Worm (Caenorhabditis elegans): ENCODE data around the gene hpr-17.

Gene hpr-17

DNA sequence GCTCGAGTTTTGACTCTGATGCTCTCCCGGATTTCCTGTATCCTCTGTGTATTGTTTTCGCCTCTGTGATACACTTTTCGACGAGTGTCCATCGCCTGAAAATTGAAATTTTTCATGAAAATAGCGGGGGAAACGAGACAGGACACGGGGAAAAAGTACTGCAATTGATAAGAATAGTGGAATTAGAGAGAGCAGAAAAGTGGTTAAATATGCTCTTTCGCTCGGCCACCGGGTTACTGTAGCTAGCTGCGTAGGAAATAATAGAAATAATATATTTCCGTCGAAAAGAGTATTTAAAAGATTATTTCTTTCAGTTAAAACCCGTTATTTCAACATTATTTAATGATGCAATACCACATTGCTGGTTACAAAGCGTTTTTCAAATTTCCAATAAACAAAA, 40.1 kb downstream of the hpr-17 start, which contains the start of gene rict-1:
Gene rict-1 (minus strand): TSS at position 101 of the 400 bp plus-strand sequence.
- TF ChIP-seq attf-6 (GFP tag; IDR thresholded peaks at IDR 0.05) (no peak), nhr-80 (tag; optimal IDR thresholded peaks at IDR 0.05) (peak; percentile 16)

DNA sequence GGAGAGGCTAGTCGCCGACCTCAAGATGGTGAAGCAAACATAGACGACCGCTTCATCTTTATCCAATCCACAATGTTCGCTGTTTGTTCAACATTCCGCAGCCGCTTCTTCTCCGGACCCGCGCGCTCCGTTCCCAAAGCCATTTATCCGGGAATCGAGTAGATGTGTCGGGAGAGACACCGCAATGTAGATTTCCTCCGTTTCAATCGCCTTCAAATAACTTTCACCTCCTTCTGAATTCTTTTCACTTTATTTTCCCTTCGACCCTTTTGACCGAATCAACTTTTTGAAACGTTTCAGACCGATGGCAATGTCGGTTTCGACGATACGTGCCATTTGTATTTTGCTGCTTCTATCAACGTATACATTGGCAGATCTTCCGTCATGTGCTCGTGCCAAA, 49.1 kb downstream of the hpr-17 start, which contains the start of gene pqn-32:
Gene pqn-32 (plus strand): TSS at position 301 of the 400 bp plus-strand sequence.
- TF ChIP-seq nhr-90 (tag; optimal IDR thresholded peaks at IDR 0.05), result no peak
- no peak for TF ChIP-seq sea-2 (GFP tag; IDR thresholded peaks at IDR 0.05)
- no peak for TF ChIP-seq ztf-3 (GFP tag; optimal IDR thresholded peaks at IDR 0.05)
- TF ChIP-seq Y95B8A.8 (GFP tag; IDR thresholded peaks at IDR 0.05), result no peak
- no peak for TF ChIP-seq nfya-2 (GFP tag; IDR thresholded peaks at IDR 0.05)
- no peak for TF ChIP-seq ceh-91 (GFP tag; IDR thresholded peaks at IDR 0.05)
- TF ChIP-seq egl-18 (GFP tag; IDR thresholded peaks at IDR 0.05), result no peak
- no peak for TF ChIP-seq F49E8.2 (tag; optimal IDR thresholded peaks at IDR 0.05; ENCODE audit: insufficient read depth)
- TF ChIP-seq snpc-1.1 (tag; optimal IDR thresholded peaks at IDR 0.05; ENCODE audit: insufficient read depth), result no peak
- TF ChIP-seq dpl-1 (GFP tag; optimal IDR thresholded peaks at IDR 0.05), result no peak
- TF ChIP-seq nhr-120 (GFP tag; IDR thresholded peaks at IDR 0.05), result no peak
- no peak for TF ChIP-seq somi-1 (GFP tag; optimal IDR thresholded peaks at IDR 0.05)

All from whole organism, young adult.